Worm (Caenorhabditis elegans) whole organism, midembryonic: ENCODE measurements around the gene B0035.21.

Experiments
- cog-1 ChIP-seq: sonication (generic microtip); optimal IDR thresholded peaks from 2 replicates; lab custom pipeline; 2016; ENCODE audit warnings: missing genetic modification characterization, missing compliant biosample characterization
- tab-1 ChIP-seq: fragments of 200-800 bp; sonication (Bioruptor generic); IDR thresholded peaks from 2 replicates; pipeline ENCODE4 v1.3.6; 2022; ENCODE audit warnings: missing genetic modification characterization, missing compliant biosample characterization
- ztf-29 ChIP-seq: fragments of 200-800 bp; sonication (Bioruptor generic); IDR thresholded peaks from 2 replicates; pipeline ENCODE4 v1.3.6; 2022; ENCODE audit warnings: missing genetic modification reagents, missing genetic modification characterization, missing compliant biosample characterization

DNA sequence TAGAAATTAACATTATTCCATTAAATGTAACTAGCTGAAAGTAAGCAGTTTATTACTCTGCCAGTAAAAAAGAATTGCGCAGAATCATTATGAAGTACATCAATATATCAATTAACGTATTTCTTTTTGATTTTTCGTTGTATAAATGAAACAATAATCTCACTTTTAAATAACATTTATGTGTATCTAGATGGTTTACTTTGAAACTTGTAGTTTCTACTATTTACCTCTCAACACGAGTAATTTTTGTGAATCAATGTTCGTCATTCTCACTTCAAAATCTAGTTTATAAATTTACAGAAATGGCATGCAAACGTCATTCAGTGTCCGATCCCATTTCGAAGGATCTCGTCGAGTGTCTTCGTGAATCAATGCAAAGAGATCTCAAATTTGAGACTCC, 9.9 kb upstream of the B0035.21 start, which contains the start of gene gspd-1:
- TF ChIP-seq cog-1 (tag; lab: Kevin White, UChicago) = no peak
- no peak for TF ChIP-seq tab-1 (GFP tag; lab: Robert Waterston, UW)
- no peak for TF ChIP-seq ztf-29 (GFP tag; lab: Robert Waterston, UW)
